Fruit fly (Drosophila melanogaster) whole organism, pupa: ENCODE measurements around the gene CG4053.

Source experiments
- CG10348 ChIP-seq: fragments of 200-800 bp; sonication (Bioruptor generic); IDR thresholded peaks from 2 replicates; pipeline ENCODE4 v1.3.6; 2022; ENCODE audit warnings: missing biosample characterization, missing genetic modification characterization
- CG12605 ChIP-seq: fragments of 200-800 bp; sonication (Bioruptor generic); IDR thresholded peaks from 2 replicates; pipeline ENCODE4 v1.3.6; 2022; ENCODE audit warnings: missing biosample characterization, missing genetic modification characterization
- CG13204 ChIP-seq: fragments of 200-800 bp; sonication (Bioruptor generic); optimal IDR thresholded peaks from 2 replicates; lab custom pipeline; 2018; ENCODE audit warnings: missing biosample characterization, mild to moderate bottlenecking, missing genetic modification characterization, moderate library complexity
- CG14655 ChIP-seq: fragments of 200-800 bp; sonication (Bioruptor generic); optimal IDR thresholded peaks from 3 replicates; lab custom pipeline; 2017; ENCODE audit warnings: mild to moderate bottlenecking, missing biosample characterization, missing genetic modification reagents, missing genetic modification characterization
- CG15710 ChIP-seq: fragments of 200-800 bp; sonication (Bioruptor generic); optimal IDR thresholded peaks from 2 replicates; lab custom pipeline; 2018; ENCODE audit warnings: missing biosample characterization, mild to moderate bottlenecking, missing genetic modification characterization, moderate library complexity
- CG17806 ChIP-seq: fragments of 200-800 bp; sonication (Bioruptor generic); optimal IDR thresholded peaks from 2 replicates; lab custom pipeline; 2018; ENCODE audit warnings: missing biosample characterization, mild to moderate bottlenecking, missing genetic modification characterization, moderate library complexity
- CG32121 ChIP-seq: fragments of 200-800 bp; sonication (Bioruptor generic); IDR thresholded peaks from 2 replicates; pipeline ENCODE4 v1.3.6; 2022; ENCODE audit warnings: missing biosample characterization, missing genetic modification characterization
- CG34367 ChIP-seq: fragments of 200-800 bp; sonication (Bioruptor generic); optimal IDR thresholded peaks from 2 replicates; lab custom pipeline; 2018; ENCODE audit warnings: missing biosample characterization, mild to moderate bottlenecking, missing genetic modification characterization
- CG4496 ChIP-seq: fragments of 200-800 bp; sonication (Bioruptor generic); IDR thresholded peaks from 3 replicates; pipeline ENCODE4 v1.3.6; 2022; ENCODE audit warnings: missing biosample characterization, missing genetic modification characterization
- CG8159 ChIP-seq: fragments of 200-800 bp; sonication (Bioruptor generic); optimal IDR thresholded peaks from 3 replicates; lab custom pipeline; 2018; ENCODE audit warnings: missing biosample characterization, mild to moderate bottlenecking, missing genetic modification characterization, moderate library complexity
- CG8301 ChIP-seq: fragments of 200-800 bp; sonication (Bioruptor generic); optimal IDR thresholded peaks from 2 replicates; lab custom pipeline; 2018; ENCODE audit warnings: missing biosample characterization, mild to moderate bottlenecking, missing genetic modification characterization
- CG9948 ChIP-seq: fragments of 200-800 bp; sonication (Bioruptor generic); optimal IDR thresholded peaks from 2 replicates; lab custom pipeline; 2018; ENCODE audit warnings: missing biosample characterization, mild to moderate bottlenecking, missing genetic modification characterization, moderate library complexity
- D1 ChIP-seq: fragments of 200-800 bp; sonication (Bioruptor generic); optimal IDR thresholded peaks from 2 replicates; lab custom pipeline; 2018; ENCODE audit warnings: missing biosample characterization, mild to moderate bottlenecking, missing genetic modification characterization, moderate library complexity
- EcR ChIP-seq: fragments of 200-800 bp; sonication (Bioruptor generic); optimal IDR thresholded peaks from 3 replicates; lab custom pipeline; 2019; ENCODE audit warnings: missing biosample characterization, missing genetic modification characterization, mild to moderate bottlenecking, moderate library complexity, missing genetic modification reagents
- Ets98B ChIP-seq: fragments of 200-800 bp; sonication (Bioruptor generic); IDR thresholded peaks from 2 replicates; pipeline ENCODE4 v1.3.6; 2022; ENCODE audit warnings: missing biosample characterization, missing genetic modification characterization
- Pif1A ChIP-seq: fragments of 200-800 bp; sonication (Bioruptor generic); optimal IDR thresholded peaks from 3 replicates; lab custom pipeline; 2016; ENCODE audit warnings: missing biosample characterization, missing genetic modification characterization
- Pif1B ChIP-seq: fragments of 200-800 bp; sonication (Bioruptor generic); optimal IDR thresholded peaks from 3 replicates; lab custom pipeline; 2016; ENCODE audit warnings: missing biosample characterization, missing genetic modification characterization
- Snoo ChIP-seq: fragments of 200-800 bp; sonication (Bioruptor generic); optimal IDR thresholded peaks from 3 replicates; lab custom pipeline; 2017; ENCODE audit warnings: missing biosample characterization, mild to moderate bottlenecking, missing genetic modification characterization, inconsistent platforms
- fd96Ca ChIP-seq: fragments of 200-800 bp; sonication (Bioruptor generic); IDR thresholded peaks from 3 replicates; pipeline ENCODE4 v1.3.6; 2022; ENCODE audit warnings: missing biosample characterization, missing genetic modification characterization
- gl ChIP-seq: fragments of 200-800 bp; sonication (Bioruptor generic); optimal IDR thresholded peaks from 2 replicates; lab custom pipeline; 2018; ENCODE audit warnings: missing biosample characterization, mild to moderate bottlenecking, missing genetic modification characterization
- rn ChIP-seq: fragments of 200-800 bp; sonication (Bioruptor generic); IDR thresholded peaks from 2 replicates; pipeline ENCODE4 v1.3.6; 2022; ENCODE audit warnings: missing biosample characterization, missing genetic modification characterization

CG4053 gene

dm6 chr3R:17121277-17121676 lies 10.7 kb downstream of the CG4053 start, which contains the start of gene CG42779:
Gene CG42779, plus strand, starts transcription at chr3R:17121577.
- TF ChIP-seq CG34367 (tag; lab: Kevin White, UChicago), result no peak
- no peak for TF ChIP-seq CG8159 (tag; lab: Kevin White, UChicago)
- no peak for TF ChIP-seq CG17806
- TF ChIP-seq CG14655 (GFP tag; lab: Kevin White, UChicago), result no peak
- no peak for TF ChIP-seq CG9948 (tag; lab: Kevin White, UChicago)
- TF ChIP-seq Pif1A (GFP tag; lab: Kevin White, UChicago), result no peak
- no peak for TF ChIP-seq rn (GFP tag; lab: Robert Waterston, UW)
- no peak for TF ChIP-seq CG15710 (tag; lab: Kevin White, UChicago)
- TF ChIP-seq gl (tag; lab: Kevin White, UChicago), result no peak

dm6 chr3R:17120165-17120564 lies 11.8 kb downstream of the CG4053 start, which contains the start of gene CG34278:
Gene CG34278, plus strand, starts transcription at chr3R:17120465.
- TF ChIP-seq CG8301 (tag; lab: Kevin White, UChicago) (no peak), Pif1B (GFP tag; lab: Kevin White, UChicago) (no peak), D1 (tag; lab: Kevin White, UChicago) (no peak), CG17806 (no peak), gl (tag; lab: Kevin White, UChicago) (no peak), Ets98B (GFP tag; lab: Robert Waterston, UW) (no peak), EcR (GFP tag; lab: Kevin White, UChicago) (no peak), CG13204 (GFP tag; lab: Kevin White, UChicago) (no peak), CG14655 (GFP tag; lab: Kevin White, UChicago) (no peak), rn (GFP tag; lab: Robert Waterston, UW) (no peak), CG10348 (GFP tag; lab: Robert Waterston, UW) (no peak), fd96Ca (no peak), CG9948 (tag; lab: Kevin White, UChicago) (no peak), CG32121 (GFP tag; lab: Robert Waterston, UW) (no peak), CG8159 (tag; lab: Kevin White, UChicago) (no peak), Pif1A (GFP tag; lab: Kevin White, UChicago) (no peak), CG34367 (tag; lab: Kevin White, UChicago) (no peak)

DNA sequence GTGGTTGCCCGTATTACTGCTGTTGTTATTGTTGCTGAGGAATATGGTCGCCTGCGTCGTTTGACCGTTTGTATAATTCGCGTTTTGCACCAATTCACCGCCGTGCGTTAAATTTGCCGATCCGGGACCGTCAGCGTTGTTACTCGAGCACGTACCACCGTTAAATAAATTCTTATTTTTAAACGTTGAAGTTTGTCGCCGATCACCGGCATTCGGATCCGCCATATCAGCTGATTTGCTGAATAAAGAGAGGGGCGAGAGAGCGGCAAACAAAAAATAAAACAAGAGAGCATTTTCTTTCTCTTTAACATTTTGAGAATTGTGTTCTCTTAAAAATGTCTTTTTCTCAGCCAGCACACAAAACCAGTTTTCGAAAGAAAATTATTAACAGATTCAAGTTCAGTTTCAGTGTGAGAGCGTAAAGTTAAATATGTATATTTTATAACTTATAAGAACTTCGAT lies 13.1 kb downstream of the CG4053 start:
- TF ChIP-seq EcR (GFP tag; lab: Kevin White, UChicago) (peak; percentile 16), fd96Ca (no peak), CG10348 (GFP tag; lab: Robert Waterston, UW) (no peak), CG15710 (tag; lab: Kevin White, UChicago) (no peak), CG12605 (peak; percentile 63), rn (GFP tag; lab: Robert Waterston, UW) (no peak), CG17806 (no peak), Pif1A (GFP tag; lab: Kevin White, UChicago) (peak; percentile 43), CG8301 (tag; lab: Kevin White, UChicago) (no peak), CG34367 (tag; lab: Kevin White, UChicago) (no peak), Pif1B (GFP tag; lab: Kevin White, UChicago) (peak; percentile 20), gl (tag; lab: Kevin White, UChicago) (no peak), CG14655 (GFP tag; lab: Kevin White, UChicago) (no peak), CG4496 (peak; percentile 47; the same call in 1 of the 3 replicates), CG13204 (GFP tag; lab: Kevin White, UChicago) (no peak), Snoo (tag; lab: Kevin White, UChicago) (no peak)
- TF ChIP-seq, all 21 proteins: peak for 5

- TF ChIP-seq CG4496 (peak; percentile 36; the same call in 1 of the 3 replicates), CG9948 (tag; lab: Kevin White, UChicago) (peak; percentile 56), Pif1B (GFP tag; lab: Kevin White, UChicago) (peak; percentile 32), gl (tag; lab: Kevin White, UChicago) (no peak), EcR (GFP tag; lab: Kevin White, UChicago) (peak; percentile 80), fd96Ca (0 out of 3 replicates have a peak, but pooled peaks have one; percentile 47), Snoo (tag; lab: Kevin White, UChicago) (peak; percentile 66), Ets98B (GFP tag; lab: Robert Waterston, UW) (no peak), CG32121 (GFP tag; lab: Robert Waterston, UW) (no peak), CG34367 (tag; lab: Kevin White, UChicago) (peak; percentile 52), CG8159 (tag; lab: Kevin White, UChicago) (peak; percentile 63), rn (GFP tag; lab: Robert Waterston, UW) (no peak), CG17806 (peak; percentile 7), Pif1A (GFP tag; lab: Kevin White, UChicago) (peak; percentile 12), CG14655 (GFP tag; lab: Kevin White, UChicago) (peak; percentile 60), CG12605 (no peak), CG8301 (tag; lab: Kevin White, UChicago) (peak; percentile 37), CG13204 (GFP tag; lab: Kevin White, UChicago) (peak; percentile 6), CG15710 (tag; lab: Kevin White, UChicago) (peak; percentile 69), D1 (tag; lab: Kevin White, UChicago) (no peak), CG10348 (GFP tag; lab: Robert Waterston, UW) (no peak)
These were observed 14.2 kb downstream of the CG4053 start for dm6 chr3R:17117607-17118327.

DNA sequence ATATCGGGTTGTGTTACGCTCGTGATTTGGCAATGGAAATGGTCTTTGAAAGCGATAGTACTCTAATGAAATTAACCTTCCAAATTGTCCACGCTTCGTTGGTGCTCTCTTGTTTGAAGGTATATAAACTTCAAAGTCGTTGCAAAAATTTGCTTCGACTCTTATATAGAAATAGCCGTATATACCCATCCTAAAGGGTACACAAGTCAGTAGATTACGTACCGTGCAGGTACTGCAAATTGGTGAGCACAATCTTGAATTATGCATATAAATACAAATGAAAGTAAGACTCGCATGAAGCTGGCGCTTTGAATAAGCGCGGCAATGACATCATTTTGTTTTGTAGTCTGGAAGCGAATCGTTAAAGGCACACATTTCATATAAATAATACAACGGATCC lies 15.8 kb downstream of the CG4053 start:
- TF ChIP-seq CG14655 (GFP tag; lab: Kevin White, UChicago), result no peak
- TF ChIP-seq CG32121 (GFP tag; lab: Robert Waterston, UW), result no peak
- no peak for TF ChIP-seq CG10348 (GFP tag; lab: Robert Waterston, UW)
- TF ChIP-seq EcR (GFP tag; lab: Kevin White, UChicago), result no peak
- TF ChIP-seq Pif1A (GFP tag; lab: Kevin White, UChicago), result no peak
- TF ChIP-seq CG12605, result no peak
- no peak for TF ChIP-seq D1 (tag; lab: Kevin White, UChicago)
- no peak for TF ChIP-seq CG8301 (tag; lab: Kevin White, UChicago)
- TF ChIP-seq Pif1B (GFP tag; lab: Kevin White, UChicago), result no peak
- TF ChIP-seq CG17806, result peak; percentile 14
- TF ChIP-seq gl (tag; lab: Kevin White, UChicago), result no peak
- no peak for TF ChIP-seq rn (GFP tag; lab: Robert Waterston, UW)
- TF ChIP-seq CG13204 (GFP tag; lab: Kevin White, UChicago), result no peak
- TF ChIP-seq Snoo (tag; lab: Kevin White, UChicago), result no peak
- TF ChIP-seq CG15710 (tag; lab: Kevin White, UChicago), result no peak
- TF ChIP-seq CG34367 (tag; lab: Kevin White, UChicago), result no peak
- no peak for TF ChIP-seq CG9948 (tag; lab: Kevin White, UChicago)
- peak; percentile 43 for TF ChIP-seq CG8159 (tag; lab: Kevin White, UChicago)
- TF ChIP-seq Ets98B (GFP tag; lab: Robert Waterston, UW), result no peak
- no peak for TF ChIP-seq fd96Ca
- peak; percentile 46; the same call in 2 of the 3 replicates for TF ChIP-seq CG4496
